Worm (Caenorhabditis elegans) whole organism, late embryonic: ENCODE results near the gene madf-9.

Experiments
- C08G9.2 ChIP-seq: sonication (generic microtip); optimal IDR thresholded peaks from 2 replicates; lab custom pipeline; 2016; ENCODE audit warnings: mild to moderate bottlenecking, missing genetic modification characterization, moderate library complexity, missing compliant biosample characterization
- K09A11.1 ChIP-seq: sonication (generic microtip); optimal IDR thresholded peaks from 2 replicates; lab custom pipeline; 2017; ENCODE audit warnings: antibody characterized with exemption, mild to moderate bottlenecking, missing genetic modification characterization, missing compliant biosample characterization; ENCODE audit not compliant: insufficient read depth
- Y22D7AL.16 ChIP-seq: sonication (generic microtip); optimal IDR thresholded peaks from 2 replicates; lab custom pipeline; 2016; ENCODE audit warnings: missing genetic modification characterization, missing compliant biosample characterization
- ahr-1 ChIP-seq: sonication (generic microtip); optimal IDR thresholded peaks from 2 replicates; lab custom pipeline; 2016; ENCODE audit warnings: missing genetic modification characterization, missing compliant biosample characterization
- ceh-14 ChIP-seq: sonication (generic microtip); optimal IDR thresholded peaks from 2 replicates; lab custom pipeline; 2016; ENCODE audit warnings: missing genotype, missing genetic modification characterization, missing compliant biosample characterization
- ceh-30 ChIP-seq: fragments of 150-350 bp; optimal IDR thresholded peaks from 2 replicates; lab custom pipeline; 2014; ENCODE audit warnings: missing biosample characterization, missing genetic modification characterization
- ceh-34 ChIP-seq: sonication (generic microtip); optimal IDR thresholded peaks from 2 replicates; lab custom pipeline; 2016; ENCODE audit warnings: mild to moderate bottlenecking, missing genetic modification characterization, missing compliant biosample characterization
- ceh-6 ChIP-seq: fragments of 200-800 bp; sonication (Bioruptor generic); optimal IDR thresholded peaks from 2 replicates; lab custom pipeline; 2018; ENCODE audit warnings: mild to moderate bottlenecking, missing genetic modification characterization, missing compliant biosample characterization
- ets-4 ChIP-seq: sonication (generic microtip); optimal IDR thresholded peaks from 2 replicates; lab custom pipeline; 2016; ENCODE audit warnings: missing genetic modification characterization, missing compliant biosample characterization
- hlh-15 ChIP-seq: sonication (generic microtip); optimal IDR thresholded peaks from 2 replicates; lab custom pipeline; 2016; ENCODE audit warnings: missing genetic modification characterization, missing compliant biosample characterization
- nhr-11 ChIP-seq: fragments of 150-350 bp; optimal IDR thresholded peaks from 2 replicates; lab custom pipeline; 2014; ENCODE audit warnings: missing biosample characterization, missing genetic modification characterization
- npax-4 ChIP-seq: sonication (generic microtip); optimal IDR thresholded peaks from 2 replicates; lab custom pipeline; 2016; ENCODE audit warnings: missing genetic modification characterization, missing compliant biosample characterization
- pag-3 ChIP-seq: sonication (generic microtip); optimal IDR thresholded peaks from 2 replicates; lab custom pipeline; 2016; ENCODE audit warnings: missing compliant biosample characterization, missing genetic modification characterization, borderline replicate concordance
- pax-1 ChIP-seq: fragments of 150-350 bp; optimal IDR thresholded peaks from 2 replicates; lab custom pipeline; 2014; ENCODE audit warnings: missing biosample characterization, missing genetic modification characterization
- rnt-1 ChIP-seq: sonication (generic microtip); optimal IDR thresholded peaks from 2 replicates; lab custom pipeline; 2016; ENCODE audit warnings: missing genetic modification characterization, missing compliant biosample characterization
- unc-86 ChIP-seq: sonication (generic microtip); optimal IDR thresholded peaks from 2 replicates; lab custom pipeline; 2016; ENCODE audit warnings: missing genetic modification characterization, missing compliant biosample characterization

Gene madf-9

ce11 chrIV:3688050-3688449 lies 51.2 kb downstream of the madf-9 start:
- TF ChIP-seq C08G9.2 (tag; lab: Kevin White, UChicago) (no peak), pax-1 (tag; lab: Kevin White, UChicago) (no peak), ceh-34 (tag; lab: Kevin White, UChicago) (no peak), ceh-30 (tag; lab: Kevin White, UChicago) (no peak), rnt-1 (tag; lab: Kevin White, UChicago) (no peak), nhr-11 (tag; lab: Kevin White, UChicago) (no peak), unc-86 (tag; lab: Kevin White, UChicago) (no peak), npax-4 (no peak), ceh-6 (GFP tag; lab: Kevin White, UChicago) (no peak), pag-3 (tag; lab: Kevin White, UChicago) (no peak), K09A11.1 (no peak), Y22D7AL.16 (tag; lab: Kevin White, UChicago) (no peak), hlh-15 (tag; lab: Kevin White, UChicago) (no peak), ceh-14 (tag; lab: Kevin White, UChicago) (no peak), ahr-1 (tag; lab: Kevin White, UChicago) (no peak), ets-4 (tag; lab: Kevin White, UChicago) (no peak)
